Worm (Caenorhabditis elegans) whole organism, L4 larva: Measurements from ENCODE around the gene col-74.
A peak's percentile ranks its signal among the peaks of the same experiment; 100 is the strongest.

ENCODE experiments used
- D1046.2 ChIP-seq: fragments of 200-800 bp; sonication (Bioruptor generic); IDR thresholded peaks from 2 replicates; pipeline ENCODE4 v1.3.6; 2022; ENCODE audit warnings: missing genetic modification characterization, missing compliant biosample characterization
- F26F4.8 ChIP-seq: fragments of 200-800 bp; sonication (Bioruptor generic); conservative IDR thresholded peaks from 2 replicates; pipeline ENCODE4 v1.3.6; 2022; ENCODE audit warnings: missing genetic modification characterization, missing compliant biosample characterization
- F37D6.2 ChIP-seq: sonication (generic microtip); optimal IDR thresholded peaks from 2 replicates; lab custom pipeline; 2016; ENCODE audit warnings: mild to moderate bottlenecking, missing genetic modification characterization, missing compliant biosample characterization
- T20F7.1 ChIP-seq: fragments of 200-800 bp; sonication (Bioruptor generic); optimal IDR thresholded peaks from 2 replicates; lab custom pipeline; 2018; ENCODE audit warnings: mild to moderate bottlenecking, missing genetic modification characterization, missing compliant biosample characterization
- Y105C5A.15 ChIP-seq: fragments of 200-800 bp; sonication (Bioruptor generic); IDR thresholded peaks from 2 replicates; pipeline ENCODE4 v1.3.6; 2022; ENCODE audit warnings: missing genetic modification characterization, missing compliant biosample characterization
- ZK337.2 ChIP-seq: fragments of 200-800 bp; sonication (Bioruptor generic); IDR thresholded peaks from 2 replicates; pipeline ENCODE4 v1.3.6; 2022; ENCODE audit warnings: missing genetic modification reagents, missing genetic modification characterization, missing compliant biosample characterization
- attf-4 ChIP-seq: sonication (generic microtip); optimal IDR thresholded peaks from 3 replicates; lab custom pipeline; 2017; ENCODE audit warnings: missing biosample characterization, missing genetic modification characterization
- ceh-28 ChIP-seq: fragments of 150-350 bp; optimal IDR thresholded peaks from 2 replicates; lab custom pipeline; 2014; ENCODE audit warnings: missing biosample characterization, missing genetic modification reagents, missing genetic modification characterization
- ceh-44 ChIP-seq: fragments of 200-800 bp; sonication (Bioruptor generic); IDR thresholded peaks from 2 replicates; pipeline ENCODE4 v1.3.6; 2022; ENCODE audit warnings: missing genetic modification reagents, missing genetic modification characterization, missing compliant biosample characterization
- ceh-62 ChIP-seq: sonication (generic microtip); optimal IDR thresholded peaks from 2 replicates; lab custom pipeline; 2017; ENCODE audit warnings: missing biosample characterization, missing genetic modification characterization
- ces-1 ChIP-seq: fragments of 150-350 bp; sonication (generic microtip); optimal IDR thresholded peaks from 4 replicates; lab custom pipeline; 2014; ENCODE audit warnings: missing biosample characterization, missing genetic modification reagents, missing genetic modification characterization
- daf-12 ChIP-seq: fragments of 150-350 bp; optimal IDR thresholded peaks from 2 replicates; lab custom pipeline; 2014; ENCODE audit warnings: missing biosample characterization, missing genetic modification reagents, missing genetic modification characterization
- daf-19 ChIP-seq: fragments of 200-800 bp; sonication (Bioruptor generic); conservative IDR thresholded peaks from 2 replicates; pipeline ENCODE4 v1.3.6; 2022; ENCODE audit warnings: missing genetic modification characterization, missing compliant biosample characterization
- dmd-8 ChIP-seq: fragments of 200-800 bp; sonication (Bioruptor generic); IDR thresholded peaks from 2 replicates; pipeline ENCODE4 v1.3.6; 2022; ENCODE audit warnings: missing genetic modification characterization, missing compliant biosample characterization
- dve-1 ChIP-seq: sonication (generic microtip); optimal IDR thresholded peaks from 2 replicates; lab custom pipeline; 2017; ENCODE audit warnings: antibody characterized with exemption, mild to moderate bottlenecking, missing genetic modification characterization, missing compliant biosample characterization; ENCODE audit not compliant: insufficient read depth
- gei-8 ChIP-seq: fragments of 200-800 bp; sonication (Bioruptor generic); optimal IDR thresholded peaks from 2 replicates; lab custom pipeline; 2018; ENCODE audit warnings: mild to moderate bottlenecking, missing genetic modification characterization, missing compliant biosample characterization
- hif-1 ChIP-seq, 2 experiments: sonication (generic microtip); optimal IDR thresholded peaks; 2 replicates each; lab custom pipeline; 2016 to 2017; ENCODE audit warnings: missing compliant biosample characterization in 2 of 2, missing genetic modification characterization in 2 of 2, missing genetic modification reagents in 2 of 2, missing genotype in 2 of 2, mild to moderate bottlenecking in 1 of 2
- hlh-11 ChIP-seq: fragments of 200-800 bp; sonication (Bioruptor generic); optimal IDR thresholded peaks from 2 replicates; lab custom pipeline; 2018; ENCODE audit warnings: mild to moderate bottlenecking, missing genetic modification characterization, missing compliant biosample characterization
- hmg-1.1 ChIP-seq: fragments of 200-800 bp; sonication (Bioruptor generic); IDR thresholded peaks from 2 replicates; pipeline ENCODE4 v1.3.6; 2022; ENCODE audit warnings: missing genetic modification reagents, missing genetic modification characterization, missing compliant biosample characterization
- lin-1 ChIP-seq: fragments of 200-800 bp; sonication (Bioruptor generic); IDR thresholded peaks from 2 replicates; pipeline ENCODE4 v1.3.6; 2022; ENCODE audit warnings: missing genetic modification reagents, missing genetic modification characterization, missing compliant biosample characterization
- lin-15B ChIP-seq: fragments of 150-350 bp; sonication (generic microtip); optimal IDR thresholded peaks from 3 replicates; lab custom pipeline; 2014; ENCODE audit warnings: missing biosample characterization, missing genetic modification characterization
- lin-38 ChIP-seq: fragments of 200-800 bp; sonication (Bioruptor generic); IDR thresholded peaks from 2 replicates; pipeline ENCODE4 v1.3.6; 2022; ENCODE audit warnings: missing genetic modification reagents, missing genetic modification characterization, missing compliant biosample characterization
- lin-39 ChIP-seq: fragments of 150-350 bp; optimal IDR thresholded peaks from 2 replicates; lab custom pipeline; 2014; ENCODE audit warnings: missing biosample characterization, missing genetic modification reagents, missing genetic modification characterization
- madf-5 ChIP-seq, 2 experiments: fragments of 200-800 bp; sonication (Bioruptor generic); IDR thresholded peaks; 2 replicates each; pipeline ENCODE4 v1.3.6; 2022; ENCODE audit warnings: missing compliant biosample characterization in 2 of 2, missing genetic modification characterization in 2 of 2
- madf-9 ChIP-seq: fragments of 200-800 bp; sonication (Bioruptor generic); conservative IDR thresholded peaks from 2 replicates; pipeline ENCODE4 v1.3.6; 2022; ENCODE audit warnings: missing genetic modification reagents, missing genetic modification characterization, missing compliant biosample characterization
- mdl-1 ChIP-seq, 2 experiments: fragments of 150-350 bp in 1 of 2; sonication (generic microtip) in 1 of 2; optimal IDR thresholded peaks; 2 replicates each; lab custom pipeline; 2014 to 2017; ENCODE audit warnings: missing biosample characterization in 2 of 2, missing genetic modification characterization in 2 of 2
- mdt-29 ChIP-seq: fragments of 200-800 bp; sonication (Bioruptor generic); IDR thresholded peaks from 2 replicates; pipeline ENCODE4 v1.3.6; 2022; ENCODE audit warnings: missing genetic modification reagents, missing genetic modification characterization, missing compliant biosample characterization
- mes-2 ChIP-seq: sonication (generic microtip); optimal IDR thresholded peaks from 2 replicates; lab custom pipeline; 2016; ENCODE audit warnings: missing genotype, mild to moderate bottlenecking, missing genetic modification characterization, missing compliant biosample characterization; ENCODE audit not compliant: poor library complexity, severe bottlenecking
- mxl-2 ChIP-seq: fragments of 200-800 bp; sonication (Bioruptor generic); conservative IDR thresholded peaks from 2 replicates; pipeline ENCODE4 v1.3.6; 2022; ENCODE audit warnings: missing genetic modification reagents, missing genetic modification characterization, missing compliant biosample characterization
- mxl-3 ChIP-seq: fragments of 200-800 bp; sonication (Bioruptor generic); optimal IDR thresholded peaks from 2 replicates; lab custom pipeline; 2018; ENCODE audit warnings: mild to moderate bottlenecking, missing genetic modification characterization, missing compliant biosample characterization
- nhr-11 ChIP-seq: fragments of 150-350 bp; optimal IDR thresholded peaks from 2 replicates; lab custom pipeline; 2014; ENCODE audit warnings: missing biosample characterization, missing genetic modification characterization
- nhr-25 ChIP-seq: sonication (generic microtip); optimal IDR thresholded peaks from 2 replicates; lab custom pipeline; 2017; ENCODE audit warnings: missing genetic modification characterization, mild to moderate bottlenecking, missing compliant biosample characterization, antibody characterized with exemption, moderate library complexity, borderline replicate concordance; ENCODE audit not compliant: insufficient read depth
- nhr-42 ChIP-seq: fragments of 200-800 bp; sonication (Bioruptor generic); IDR thresholded peaks from 2 replicates; pipeline ENCODE4 v1.3.6; 2022; ENCODE audit warnings: missing genetic modification characterization, missing compliant biosample characterization
- nhr-48 ChIP-seq: sonication (generic microtip); optimal IDR thresholded peaks from 2 replicates; lab custom pipeline; 2016; ENCODE audit warnings: mild to moderate bottlenecking, missing genetic modification characterization, missing compliant biosample characterization
- nhr-6 ChIP-seq: fragments of 150-350 bp; optimal IDR thresholded peaks from 2 replicates; lab custom pipeline; 2014; ENCODE audit warnings: missing biosample characterization, missing genetic modification characterization
- pha-4 ChIP-seq, 2 experiments: fragments of 150-350 bp in 1 of 2; fragments of 200-800 bp in 1 of 2; sonication (Bioruptor generic) in 1 of 2; IDR thresholded peaks in 1 of 2; optimal IDR thresholded peaks in 1 of 2; 2 replicates each; pipeline versions ENCODE4 v1.3.6 to Lab custom; 2014 to 2022; ENCODE audit warnings: missing genetic modification characterization in 2 of 2, missing genetic modification reagents in 2 of 2, missing biosample characterization in 1 of 2, missing compliant biosample characterization in 1 of 2
- rbr-2 ChIP-seq: sonication (generic microtip); optimal IDR thresholded peaks from 2 replicates; lab custom pipeline; 2016; ENCODE audit warnings: missing genotype, missing genetic modification characterization, missing compliant biosample characterization
- set-16 ChIP-seq: fragments of 200-800 bp; sonication (Bioruptor generic); IDR thresholded peaks from 2 replicates; pipeline ENCODE4 v1.3.6; 2022; ENCODE audit warnings: missing genetic modification reagents, missing genetic modification characterization, missing compliant biosample characterization
- snpc-4 ChIP-seq: fragments of 150-350 bp; optimal IDR thresholded peaks from 2 replicates; lab custom pipeline; 2014; ENCODE audit warnings: missing biosample characterization, missing genetic modification characterization
- spr-1 ChIP-seq: sonication (generic microtip); optimal IDR thresholded peaks from 2 replicates; lab custom pipeline; 2016; ENCODE audit warnings: mild to moderate bottlenecking, missing genetic modification characterization, missing compliant biosample characterization
- spr-3 ChIP-seq: fragments of 200-800 bp; sonication (Bioruptor generic); optimal IDR thresholded peaks from 2 replicates; lab custom pipeline; 2018; ENCODE audit warnings: mild to moderate bottlenecking, missing genetic modification characterization, missing compliant biosample characterization
- unc-39 ChIP-seq: sonication (generic microtip); optimal IDR thresholded peaks from 2 replicates; lab custom pipeline; 2017; ENCODE audit warnings: missing biosample characterization, missing genetic modification characterization
- unc-62 ChIP-seq, 3 experiments: fragments of 150-350 bp in 1 of 3; sonication (generic microtip); optimal IDR thresholded peaks in 2 of 3; peaks in 1 of 3; 1 replicate in 1 of 3; 2 replicates in 2 of 3; lab custom pipeline; 2014 to 2017; ENCODE audit warnings: missing biosample characterization in 3 of 3, missing genetic modification characterization in 3 of 3, missing genetic modification reagents in 3 of 3, missing genotype in 1 of 3
- zag-1 ChIP-seq: fragments of 150-350 bp; optimal IDR thresholded peaks from 2 replicates; lab custom pipeline; 2014; ENCODE audit warnings: missing biosample characterization, missing genetic modification characterization
- zfp-3 ChIP-seq: fragments of 200-800 bp; sonication (Bioruptor generic); conservative IDR thresholded peaks from 2 replicates; pipeline ENCODE4 v1.3.6; 2022; ENCODE audit warnings: missing genetic modification reagents, missing genetic modification characterization, missing compliant biosample characterization
- zip-11 ChIP-seq: fragments of 200-800 bp; sonication (Bioruptor generic); IDR thresholded peaks from 2 replicates; pipeline ENCODE4 v1.3.6; 2022; ENCODE audit warnings: missing genetic modification characterization, missing compliant biosample characterization
- zip-2 ChIP-seq: fragments of 150-350 bp; optimal IDR thresholded peaks from 2 replicates; lab custom pipeline; 2014; ENCODE audit warnings: missing biosample characterization, missing genetic modification characterization
- ztf-7 ChIP-seq: fragments of 150-350 bp; optimal IDR thresholded peaks from 2 replicates; lab custom pipeline; 2014; ENCODE audit warnings: missing biosample characterization, missing genetic modification characterization

The col-74 gene

DNA sequence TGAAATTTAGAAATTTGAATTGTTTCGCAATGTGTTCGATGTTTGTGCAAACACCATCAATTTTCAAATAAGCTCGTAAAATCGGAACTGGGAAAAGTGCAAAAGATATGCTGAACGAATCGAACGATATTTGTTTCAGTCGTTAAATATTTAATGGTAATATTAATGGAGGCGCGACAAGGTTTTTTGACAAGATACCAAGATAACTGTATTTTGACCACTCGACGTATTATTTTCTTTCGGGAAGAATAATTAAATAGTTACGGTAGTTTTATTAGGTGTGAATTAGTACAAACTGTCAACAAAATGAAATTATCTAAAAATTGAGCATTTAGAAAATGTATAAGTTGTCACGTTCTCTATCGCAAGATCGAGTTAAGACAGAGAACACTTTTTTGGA, 25.9 kb upstream of the col-74 start (continued):
- no peak for TF ChIP-seq hmg-1.1 (GFP tag; lab: Robert Waterston, UW)
- TF ChIP-seq hlh-11 (tag; lab: Kevin White, UChicago) = peak; percentile 21
- TF ChIP-seq dmd-8 (GFP tag; lab: Robert Waterston, UW) = no peak
- TF ChIP-seq ceh-62 (tag; lab: Kevin White, UChicago) = no peak
- TF ChIP-seq zfp-3 = no peak
- no peak for TF ChIP-seq mdt-29 (GFP tag; lab: Robert Waterston, UW)
- TF ChIP-seq D1046.2 (GFP tag; lab: Robert Waterston, UW) = no peak
- TF ChIP-seq attf-4 (tag; lab: Kevin White, UChicago) = no peak
- no peak for TF ChIP-seq madf-5 (GFP tag; IDR thresholded peaks at IDR 0.05; lab: Robert Waterston, UW)
- TF ChIP-seq rbr-2 (tag; lab: Kevin White, UChicago) = no peak
- no peak for TF ChIP-seq ztf-7
- TF ChIP-seq pha-4 (GFP tag; IDR thresholded peaks at IDR 0.05; lab: Robert Waterston, UW) = no peak
- no peak for TF ChIP-seq pha-4 (tag; optimal IDR thresholded peaks at IDR 0.05; lab: Kevin White, UChicago)
- peak; percentile 41 for TF ChIP-seq T20F7.1 (GFP tag; lab: Kevin White, UChicago)
- TF ChIP-seq ceh-28 (tag; lab: Kevin White, UChicago) = no peak
- TF ChIP-seq mes-2 (tag; lab: Kevin White, UChicago) = no peak
- TF ChIP-seq nhr-6 (tag; lab: Kevin White, UChicago) = no peak
- no peak for TF ChIP-seq zip-2
- no peak for TF ChIP-seq ces-1
- TF ChIP-seq daf-12 (tag; lab: Kevin White, UChicago) = no peak
- no peak for TF ChIP-seq lin-38
- TF ChIP-seq snpc-4 (tag; lab: Kevin White, UChicago) = no peak
- TF ChIP-seq nhr-48 (tag; lab: Kevin White, UChicago) = no peak
- no peak for TF ChIP-seq F26F4.8 (GFP tag; lab: Robert Waterston, UW)
- TF ChIP-seq spr-3 (GFP tag; lab: Kevin White, UChicago) = no peak
- no peak for TF ChIP-seq Y105C5A.15 (GFP tag; lab: Robert Waterston, UW)
- no peak for TF ChIP-seq lin-1 (GFP tag; lab: Robert Waterston, UW)
- TF ChIP-seq dve-1 (tag; lab: Kevin White, UChicago) = peak; percentile 70

DNA sequence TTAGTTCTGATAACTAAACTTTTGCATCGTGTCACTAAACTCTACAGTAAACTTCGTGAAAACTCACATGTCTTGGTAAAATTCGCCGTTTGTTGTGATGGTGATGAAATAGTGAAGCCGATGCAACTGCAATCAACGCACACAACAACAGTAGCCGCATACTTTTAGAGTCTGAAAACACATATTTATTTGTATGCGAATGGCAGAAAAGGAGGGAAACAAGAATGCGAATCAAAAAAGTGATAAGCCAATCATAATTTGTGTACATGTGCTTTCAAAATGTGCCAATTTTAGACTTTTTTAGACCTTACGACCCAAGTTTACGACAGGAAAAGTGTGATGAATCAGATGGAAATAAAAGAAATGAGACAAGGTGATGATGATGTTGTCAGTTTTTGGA, 24.9 kb upstream of the col-74 start, which contains the start of gene K05F1.10:
Gene K05F1.10 (minus strand): TSS at position 171 of the 400 bp plus-strand sequence.
- TF ChIP-seq nhr-42 (no peak), madf-9 (no peak), lin-15B (tag; lab: Kevin White, UChicago) (no peak), ZK337.2 (GFP tag; lab: Robert Waterston, UW) (no peak), F37D6.2 (tag; lab: Kevin White, UChicago) (no peak), unc-62 (GFP tag; optimal IDR thresholded peaks at IDR 0.05 in 1 of 2; lab: Kevin White, UChicago) (no peak), unc-62 (tag; optimal IDR thresholded peaks at IDR 0.05; lab: Kevin White, UChicago) (no peak), gei-8 (GFP tag; lab: Kevin White, UChicago) (no peak), mxl-3 (no peak), lin-1 (GFP tag; lab: Robert Waterston, UW) (no peak), unc-39 (tag; lab: Kevin White, UChicago) (no peak), mxl-2 (GFP tag; lab: Robert Waterston, UW) (no peak), pha-4 (GFP tag; IDR thresholded peaks at IDR 0.05; lab: Robert Waterston, UW) (no peak), pha-4 (tag; optimal IDR thresholded peaks at IDR 0.05; lab: Kevin White, UChicago) (no peak), zag-1 (tag; lab: Kevin White, UChicago) (no peak), lin-38 (no peak), zip-11 (GFP tag; lab: Robert Waterston, UW) (no peak), ztf-7 (no peak), daf-19 (GFP tag; lab: Robert Waterston, UW) (no peak), lin-39 (no peak), nhr-25 (tag; lab: Kevin White, UChicago) (no peak), set-16 (GFP tag; lab: Robert Waterston, UW) (no peak), hif-1 (tag; optimal IDR thresholded peaks at IDR 0.05; lab: Kevin White, UChicago) (no peak), spr-1 (tag; lab: Kevin White, UChicago) (no peak), mdl-1 (tag; optimal IDR thresholded peaks at IDR 0.05; lab: Kevin White, UChicago) (peak in 1 of 2 experiments; percentile 3), nhr-6 (tag; lab: Kevin White, UChicago) (no peak), F26F4.8 (GFP tag; lab: Robert Waterston, UW) (no peak), mdt-29 (GFP tag; lab: Robert Waterston, UW) (no peak), nhr-11 (tag; lab: Kevin White, UChicago) (no peak), ceh-44 (no peak), nhr-48 (tag; lab: Kevin White, UChicago) (no peak)
